Fruit fly (Drosophila melanogaster) whole organism, embryonic: Measurements from ENCODE around the gene Eig71Ea.

Experiments
- Bdp1 ChIP-seq: fragments of 200-800 bp; sonication (Bioruptor generic); optimal IDR thresholded peaks from 3 replicates; lab custom pipeline; 2016; ENCODE audit warnings: missing biosample characterization, missing genetic modification characterization
- BtbVII ChIP-seq: fragments of 200-800 bp; sonication (Bioruptor generic); optimal IDR thresholded peaks from 3 replicates; lab custom pipeline; 2017; ENCODE audit warnings: missing biosample characterization, mild to moderate bottlenecking, missing genetic modification characterization
- CG10267 ChIP-seq: fragments of 200-800 bp; sonication (Bioruptor generic); optimal IDR thresholded peaks from 2 replicates; lab custom pipeline; 2018; ENCODE audit warnings: missing biosample characterization, mild to moderate bottlenecking, missing genetic modification characterization, moderate library complexity
- CG11398 ChIP-seq: fragments of 200-800 bp; sonication (Bioruptor generic); optimal IDR thresholded peaks from 2 replicates; lab custom pipeline; 2016; ENCODE audit warnings: missing biosample characterization, missing genetic modification characterization
- CG11504 ChIP-seq: fragments of 200-800 bp; sonication (Bioruptor generic); optimal IDR thresholded peaks from 3 replicates; lab custom pipeline; 2019; ENCODE audit warnings: missing biosample characterization, mild to moderate bottlenecking, missing genetic modification characterization, moderate library complexity
- CG11696 ChIP-seq: fragments of 200-800 bp; sonication (Bioruptor generic); IDR thresholded peaks from 2 replicates; pipeline ENCODE4 v1.3.6; 2022; ENCODE audit warnings: missing biosample characterization, missing genetic modification characterization
- CG12391 ChIP-seq: fragments of 200-800 bp; sonication (Bioruptor generic); optimal IDR thresholded peaks from 3 replicates; lab custom pipeline; 2018; ENCODE audit warnings: missing biosample characterization, mild to moderate bottlenecking, missing genetic modification characterization, moderate library complexity
- CG14860 ChIP-seq: fragments of 200-800 bp; sonication (Bioruptor generic); IDR thresholded peaks from 3 replicates; pipeline ENCODE4 v1.3.6; 2022; ENCODE audit warnings: missing biosample characterization, missing genetic modification characterization; ENCODE audit not compliant: partially characterized antibody
- CG15696 ChIP-seq: fragments of 200-800 bp; sonication (Bioruptor generic); optimal IDR thresholded peaks from 2 replicates; lab custom pipeline; 2019; ENCODE audit warnings: missing biosample characterization, mild to moderate bottlenecking, missing genetic modification characterization, moderate library complexity
- CG1603 ChIP-seq: fragments of 200-800 bp; sonication (Bioruptor generic); optimal IDR thresholded peaks from 2 replicates; lab custom pipeline; 2019; ENCODE audit warnings: missing biosample characterization, mild to moderate bottlenecking, missing genetic modification characterization, moderate library complexity
- CG16815 ChIP-seq: fragments of 200-800 bp; sonication (Bioruptor generic); optimal IDR thresholded peaks from 3 replicates; lab custom pipeline; 2017; ENCODE audit warnings: missing biosample characterization, mild to moderate bottlenecking, missing genetic modification characterization
- CG17361 ChIP-seq: fragments of 200-800 bp; sonication (Bioruptor generic); IDR thresholded peaks from 3 replicates; pipeline ENCODE4 v1.3.6; 2022; ENCODE audit warnings: missing biosample characterization, missing genetic modification characterization
- CG17829 ChIP-seq: fragments of 200-800 bp; optimal IDR thresholded peaks from 2 replicates; lab custom pipeline; 2019; ENCODE audit warnings: missing biosample characterization, mild to moderate bottlenecking, missing genetic modification characterization, moderate library complexity
- CG3838 ChIP-seq: fragments of 200-800 bp; sonication (Bioruptor generic); optimal IDR thresholded peaks from 3 replicates; lab custom pipeline; 2016; ENCODE audit warnings: missing biosample characterization, missing genetic modification characterization
- CG4282 ChIP-seq: fragments of 200-800 bp; sonication (Bioruptor generic); optimal IDR thresholded peaks from 2 replicates; lab custom pipeline; 2016; ENCODE audit warnings: missing biosample characterization, missing genetic modification characterization
- CG7556 ChIP-seq: fragments of 200-800 bp; sonication (Bioruptor generic); optimal IDR thresholded peaks from 2 replicates; lab custom pipeline; 2017; ENCODE audit warnings: missing biosample characterization, mild to moderate bottlenecking, missing genetic modification characterization
- CG7839 ChIP-seq: fragments of 200-800 bp; sonication (Bioruptor generic); optimal IDR thresholded peaks from 3 replicates; lab custom pipeline; 2018; ENCODE audit warnings: missing biosample characterization, mild to moderate bottlenecking, missing genetic modification characterization, moderate library complexity
- CG8388 ChIP-seq: fragments of 200-800 bp; sonication (Bioruptor generic); optimal IDR thresholded peaks from 2 replicates; lab custom pipeline; 2019; ENCODE audit warnings: missing biosample characterization, mild to moderate bottlenecking, missing genetic modification characterization, moderate library complexity
- CTCF ChIP-seq: fragments of 200-800 bp; sonication (Bioruptor generic); optimal IDR thresholded peaks from 2 replicates; lab custom pipeline; 2017; ENCODE audit warnings: missing biosample characterization, mild to moderate bottlenecking, missing genetic modification characterization, moderate library complexity
- Chrac-16 ChIP-seq: fragments of 200-800 bp; sonication (Bioruptor generic); optimal IDR thresholded peaks from 3 replicates; lab custom pipeline; 2016; ENCODE audit warnings: missing biosample characterization, missing genetic modification characterization
- D19A ChIP-seq: fragments of 200-800 bp; optimal IDR thresholded peaks from 3 replicates; lab custom pipeline; 2019; ENCODE audit warnings: missing biosample characterization, mild to moderate bottlenecking, missing genetic modification characterization, moderate library complexity
- D19B ChIP-seq: fragments of 200-800 bp; sonication (Bioruptor generic); optimal IDR thresholded peaks from 2 replicates; lab custom pipeline; 2017; ENCODE audit warnings: missing biosample characterization, mild to moderate bottlenecking, missing genetic modification characterization
- Eip74EF ChIP-seq, 2 experiments: fragments of 200-800 bp in 1 of 2; fragments of >200 bp in 1 of 2; sonication (Bioruptor generic) in 1 of 2; optimal IDR thresholded peaks; 2 replicates each; lab custom pipeline; 2017 to 2019; ENCODE audit warnings: missing biosample characterization in 2 of 2, missing genetic modification characterization in 2 of 2, mild to moderate bottlenecking in 1 of 2, moderate library complexity in 1 of 2
- Jarid2 ChIP-seq: fragments of 200-800 bp; sonication (Bioruptor generic); optimal IDR thresholded peaks from 3 replicates; lab custom pipeline; 2017; ENCODE audit warnings: mild to moderate bottlenecking, missing biosample characterization, missing genetic modification reagents, missing genetic modification characterization
- Myb ChIP-seq: fragments of 200-800 bp; sonication (Bioruptor generic); optimal IDR thresholded peaks from 2 replicates; lab custom pipeline; 2016; ENCODE audit warnings: missing biosample characterization, missing genetic modification characterization
- NC2α ChIP-seq: fragments of 200-800 bp; sonication (Bioruptor generic); optimal IDR thresholded peaks from 2 replicates; lab custom pipeline; 2016; ENCODE audit warnings: missing biosample characterization, missing genetic modification characterization
- NfI ChIP-seq: fragments of 200-800 bp; sonication (Bioruptor generic); optimal IDR thresholded peaks from 3 replicates; lab custom pipeline; 2018; ENCODE audit warnings: missing biosample characterization, mild to moderate bottlenecking, missing genetic modification characterization, moderate library complexity
- Oaz ChIP-seq: fragments of 200-800 bp; sonication (Bioruptor generic); IDR thresholded peaks from 2 replicates; pipeline ENCODE4 v1.3.6; 2022; ENCODE audit warnings: missing biosample characterization, missing genetic modification characterization
- Stat92E ChIP-seq, 3 experiments: fragments of >200 bp in 2 of 3; fragments of 200-800 bp in 1 of 3; sonication (Bioruptor generic) in 1 of 3; optimal IDR thresholded peaks; 2 replicates each; lab custom pipeline; 2017 to 2019; ENCODE audit warnings: missing biosample characterization in 3 of 3, missing genetic modification characterization in 3 of 3, mild to moderate bottlenecking in 1 of 3, moderate library complexity in 1 of 3
- amos ChIP-seq: fragments of 200-800 bp; sonication (Bioruptor generic); IDR thresholded peaks from 2 replicates; pipeline ENCODE4 v1.3.6; 2022; ENCODE audit warnings: missing biosample characterization, missing genetic modification characterization; ENCODE audit not compliant: partially characterized antibody
- dati ChIP-seq: fragments of 200-800 bp; sonication (Bioruptor generic); IDR thresholded peaks from 2 replicates; pipeline ENCODE4 v1.3.6; 2022; ENCODE audit warnings: missing biosample characterization, missing genetic modification characterization
- gem ChIP-seq: fragments of 200-800 bp; sonication (Bioruptor generic); optimal IDR thresholded peaks from 2 replicates; lab custom pipeline; 2019; ENCODE audit warnings: missing biosample characterization, mild to moderate bottlenecking, missing genetic modification characterization, moderate library complexity
- lilli ChIP-seq: fragments of 200-800 bp; sonication (Bioruptor generic); optimal IDR thresholded peaks from 3 replicates; lab custom pipeline; 2016; ENCODE audit warnings: missing biosample characterization, missing genetic modification characterization
- mam ChIP-seq: fragments of 200-800 bp; sonication (Bioruptor generic); optimal IDR thresholded peaks from 3 replicates; lab custom pipeline; 2016; ENCODE audit warnings: missing biosample characterization, missing genetic modification characterization
- onecut ChIP-seq: fragments of 200-800 bp; sonication (Bioruptor generic); IDR thresholded peaks from 2 replicates; pipeline ENCODE4 v1.3.6; 2022; ENCODE audit warnings: missing biosample characterization, missing genetic modification characterization
- pan ChIP-seq, 4 experiments: fragments of >200 bp in 3 of 4; fragments of 200-800 bp in 1 of 4; sonication (Bioruptor generic) in 1 of 4; optimal IDR thresholded peaks in 3 of 4; IDR thresholded peaks in 1 of 4; 2 replicates each; pipeline versions ENCODE4 v1.3.6 to Lab custom; 2017 to 2022; ENCODE audit warnings: missing biosample characterization in 2 of 4, missing genetic modification characterization in 2 of 4, mixed read lengths in 1 of 4
- pfk ChIP-seq: fragments of 200-800 bp; sonication (Bioruptor generic); optimal IDR thresholded peaks from 2 replicates; lab custom pipeline; 2018; ENCODE audit warnings: missing biosample characterization, mild to moderate bottlenecking, missing genetic modification characterization, moderate library complexity
- phol ChIP-seq: fragments of 200-800 bp; sonication (Bioruptor generic); optimal IDR thresholded peaks from 3 replicates; lab custom pipeline; 2018; ENCODE audit warnings: missing biosample characterization, mild to moderate bottlenecking, missing genetic modification characterization, moderate library complexity
- row ChIP-seq: fragments of 200-800 bp; sonication (Bioruptor generic); IDR thresholded peaks from 3 replicates; pipeline ENCODE4 v1.3.6; 2022; ENCODE audit warnings: missing biosample characterization, missing genetic modification characterization
- sima ChIP-seq: fragments of 200-800 bp; sonication (Bioruptor generic); optimal IDR thresholded peaks from 2 replicates; lab custom pipeline; 2016; ENCODE audit warnings: missing biosample characterization, missing genetic modification characterization
- sisA ChIP-seq: fragments of 200-800 bp; sonication (Bioruptor generic); IDR thresholded peaks from 2 replicates; pipeline ENCODE4 v1.3.6; 2022; ENCODE audit warnings: missing biosample characterization, missing genetic modification characterization
- sna ChIP-seq: fragments of 200-800 bp; sonication (Bioruptor generic); IDR thresholded peaks from 2 replicates; pipeline ENCODE4 v1.3.6; 2022; ENCODE audit warnings: missing biosample characterization, missing genetic modification characterization; ENCODE audit not compliant: partially characterized antibody
- trem ChIP-seq: fragments of 200-800 bp; optimal IDR thresholded peaks from 3 replicates; lab custom pipeline; 2019; ENCODE audit warnings: missing biosample characterization, mild to moderate bottlenecking, missing genetic modification characterization, moderate library complexity
- twi ChIP-seq: fragments of 200-800 bp; optimal IDR thresholded peaks from 2 replicates; lab custom pipeline; 2019; ENCODE audit warnings: missing biosample characterization, mild to moderate bottlenecking, missing genetic modification characterization, moderate library complexity
- vvl ChIP-seq: fragments of 200-800 bp; sonication (Bioruptor generic); IDR thresholded peaks from 2 replicates; pipeline ENCODE4 v1.3.6; 2022; ENCODE audit warnings: missing biosample characterization, missing genetic modification characterization

Gene Eig71Ea

DNA sequence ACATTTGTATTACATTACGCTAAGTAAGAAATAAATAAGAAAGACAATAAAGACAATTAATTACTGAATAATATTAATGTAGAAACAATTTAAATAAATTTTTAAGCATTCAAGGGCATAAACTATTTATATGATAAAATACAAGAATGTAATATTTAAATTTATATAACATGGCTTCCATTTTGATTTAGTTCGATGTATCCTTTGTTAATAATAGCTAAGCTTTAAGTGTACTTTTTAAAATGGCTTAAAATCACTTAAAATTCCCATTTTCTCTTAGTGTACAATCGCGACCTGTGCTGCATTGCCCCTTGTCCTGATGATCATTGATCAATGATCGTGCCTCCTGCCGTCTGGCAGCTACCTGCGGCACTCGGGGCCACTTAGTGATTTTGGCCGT is 21.0 kb upstream of the Eig71Ea start (continued):
- TF ChIP-seq CG10267 (tag; lab: Kevin White, UChicago) (peak; percentile 62), CG15696 (tag; lab: Kevin White, UChicago) (peak; percentile 80), CG4282 (GFP tag; lab: Kevin White, UChicago) (no peak), Bdp1 (GFP tag; lab: Kevin White, UChicago) (no peak), BtbVII (GFP tag; lab: Kevin White, UChicago) (no peak), CG3838 (GFP tag; lab: Kevin White, UChicago) (no peak), CG7839 (tag; lab: Kevin White, UChicago) (peak; percentile 12), pan (optimal IDR thresholded peaks at IDR 0.05; lab: Kevin White, UChicago) (no peak), pan (GFP tag; optimal IDR thresholded peaks at IDR 0.05 in 1 of 2, IDR thresholded peaks at IDR 0.05 in 1 of 2) (no peak), pfk (no peak), phol (peak; percentile 48), CG11398 (GFP tag; lab: Kevin White, UChicago) (no peak), CG14860 (GFP tag; lab: Robert Waterston, UW) (no peak), twi (peak; percentile 4), CG16815 (GFP tag; lab: Kevin White, UChicago) (peak; percentile 27), CG8388 (GFP tag; lab: Kevin White, UChicago) (peak; percentile 19), Stat92E (GFP tag; optimal IDR thresholded peaks at IDR 0.05; lab: Kevin White, UChicago) (no peak), trem (peak; percentile 8), row (GFP tag; lab: Robert Waterston, UW) (no peak), sima (GFP tag; lab: Kevin White, UChicago) (no peak), D19B (GFP tag; lab: Kevin White, UChicago) (no peak), sna (no peak), gem (peak; percentile 62), vvl (GFP tag; lab: Robert Waterston, UW) (no peak), CG1603 (tag; lab: Kevin White, UChicago) (no peak), Oaz (GFP tag; lab: Robert Waterston, UW) (no peak), amos (GFP tag; lab: Robert Waterston, UW) (no peak), dati (GFP tag; lab: Robert Waterston, UW) (no peak), Chrac-16 (GFP tag; lab: Kevin White, UChicago) (no peak), lilli (GFP tag; lab: Kevin White, UChicago) (no peak), CG7556 (GFP tag; lab: Kevin White, UChicago) (peak; percentile 6), Eip74EF (GFP tag; optimal IDR thresholded peaks at IDR 0.05; lab: Kevin White, UChicago) (no peak), CG11696 (GFP tag; lab: Robert Waterston, UW) (no peak), mam (GFP tag; lab: Kevin White, UChicago) (no peak), NfI (no peak), CG12391 (tag; lab: Kevin White, UChicago) (peak; percentile 54), CG17361 (GFP tag; lab: Robert Waterston, UW) (peak; percentile 72), onecut (no peak), D19A (peak; percentile 34), NC2α (GFP tag; lab: Kevin White, UChicago) (no peak), CTCF (GFP tag; lab: Kevin White, UChicago) (no peak), CG17829 (tag; lab: Kevin White, UChicago) (peak; percentile 70), CG11504 (tag; lab: Kevin White, UChicago) (no peak), Jarid2 (GFP tag; lab: Kevin White, UChicago) (no peak), sisA (GFP tag; lab: Robert Waterston, UW) (no peak), Myb (GFP tag; lab: Kevin White, UChicago) (no peak)
